Worm (Caenorhabditis elegans): ENCODE data around the gene str-33.

DNA sequence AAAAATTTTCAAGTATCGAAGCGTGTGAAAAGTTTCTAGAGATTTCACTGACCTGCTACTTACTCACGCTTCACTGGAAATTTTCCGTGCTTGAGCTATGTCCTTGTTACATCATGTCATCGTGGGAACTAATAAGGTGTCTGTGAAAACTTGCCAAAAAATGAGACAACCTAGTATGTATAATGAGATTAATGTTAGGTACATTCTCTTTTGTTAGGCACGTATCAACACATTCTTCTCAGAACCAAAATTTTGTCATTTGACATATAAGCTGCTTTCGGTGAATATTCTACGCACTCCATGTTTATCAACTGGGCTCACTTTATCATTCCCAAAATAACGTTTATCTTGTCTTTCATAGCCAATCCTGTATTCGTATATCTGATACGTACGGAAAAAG lies 45.7 kb downstream of the str-33 start, which contains the start of gene srj-18:
- TF ChIP-seq elt-2 (tag; optimal IDR thresholded peaks at IDR 0.05): no peak
- TF ChIP-seq ceh-9 (tag; optimal IDR thresholded peaks at IDR 0.05): no peak
- no peak for TF ChIP-seq unc-55 (GFP tag; optimal IDR thresholded peaks at IDR 0.05)
- no peak for TF ChIP-seq F13H6.1 (tag; optimal IDR thresholded peaks at IDR 0.05)
- no peak for TF ChIP-seq ama-1 (optimal IDR thresholded peaks at IDR 0.05)
- no peak for TF ChIP-seq ceh-34 (tag; optimal IDR thresholded peaks at IDR 0.05)
- TF ChIP-seq pqm-1 (tag; optimal IDR thresholded peaks at IDR 0.05): no peak
- TF ChIP-seq fax-1 (tag; optimal IDR thresholded peaks at IDR 0.05): no peak
- no peak for TF ChIP-seq ceh-14 (tag; optimal IDR thresholded peaks at IDR 0.05)
- no peak for TF ChIP-seq mec-3 (tag; optimal IDR thresholded peaks at IDR 0.05; ENCODE audit: borderline replicate concordance)
- no peak for TF ChIP-seq lim-6 (tag; optimal IDR thresholded peaks at IDR 0.05)
- no peak for TF ChIP-seq pha-4 (tag; optimal IDR thresholded peaks at IDR 0.05)
- no peak for TF ChIP-seq nfya-1 (tag; optimal IDR thresholded peaks at IDR 0.05)
- no peak for TF ChIP-seq ets-4 (tag; optimal IDR thresholded peaks at IDR 0.05)

All from whole organism, late embryonic.